Fruit fly (Drosophila melanogaster) whole organism, adult: ENCODE data around the gene hll.

Source experiments
- CG11617 ChIP-seq: fragments of 200-800 bp; sonication (Bioruptor generic); optimal IDR thresholded peaks from 2 replicates; lab custom pipeline; 2017; ENCODE audit warnings: mild to moderate bottlenecking, missing biosample characterization, missing genetic modification reagents, missing genetic modification characterization
- CG12768 ChIP-seq: fragments of 200-800 bp; sonication (Bioruptor generic); optimal IDR thresholded peaks from 2 replicates; lab custom pipeline; 2017; ENCODE audit warnings: missing biosample characterization, missing genetic modification characterization, mild to moderate bottlenecking, moderate library complexity, missing genetic modification reagents
- CG14711 ChIP-seq: fragments of 200-800 bp; sonication (Bioruptor generic); optimal IDR thresholded peaks from 2 replicates; lab custom pipeline; 2018; ENCODE audit warnings: missing biosample characterization, mild to moderate bottlenecking, missing genetic modification characterization, moderate library complexity
- CG1620 ChIP-seq: fragments of 200-800 bp; sonication (Bioruptor generic); optimal IDR thresholded peaks from 2 replicates; lab custom pipeline; 2016; ENCODE audit warnings: missing biosample characterization, missing genetic modification characterization
- CG33017 ChIP-seq: fragments of 200-800 bp; sonication (Bioruptor generic); optimal IDR thresholded peaks from 2 replicates; lab custom pipeline; 2018; ENCODE audit warnings: missing biosample characterization, mild to moderate bottlenecking, missing genetic modification characterization, moderate library complexity
- CG7101 ChIP-seq: fragments of 200-800 bp; sonication (Bioruptor generic); optimal IDR thresholded peaks from 2 replicates; lab custom pipeline; 2018; ENCODE audit warnings: missing biosample characterization, mild to moderate bottlenecking, missing genetic modification characterization, moderate library complexity
- Mnt ChIP-seq: fragments of 200-800 bp; sonication (Bioruptor generic); optimal IDR thresholded peaks from 2 replicates; lab custom pipeline; 2016; ENCODE audit warnings: missing biosample characterization, mild to moderate bottlenecking, missing genetic modification characterization
- cic ChIP-seq: fragments of 200-800 bp; sonication (Bioruptor generic); optimal IDR thresholded peaks from 2 replicates; lab custom pipeline; 2017; ENCODE audit warnings: missing biosample characterization, mild to moderate bottlenecking, missing genetic modification characterization, moderate library complexity
- kay ChIP-seq: fragments of 200-800 bp; sonication (Bioruptor generic); peaks from one replicate; lab custom pipeline; 2016; ENCODE audit warnings: missing biosample characterization, missing genetic modification characterization, borderline replicate concordance
- pad ChIP-seq: fragments of 200-800 bp; sonication (Bioruptor generic); optimal IDR thresholded peaks from 3 replicates; lab custom pipeline; 2017; ENCODE audit warnings: missing biosample characterization, missing genetic modification characterization, mild to moderate bottlenecking, moderate library complexity, missing genetic modification reagents

dm6 chr2L:14026778-14027177 lies at the start of gene hll:
- TF ChIP-seq cic (GFP tag; lab: Kevin White, UChicago) (no peak), kay (no peak), CG1620 (no peak), CG11617 (GFP tag; lab: Kevin White, UChicago) (no peak), CG7101 (tag; lab: Kevin White, UChicago) (no peak), CG12768 (GFP tag; lab: Kevin White, UChicago) (no peak), CG14711 (tag; lab: Kevin White, UChicago) (no peak), CG33017 (tag; lab: Kevin White, UChicago) (no peak), Mnt (GFP tag; lab: Kevin White, UChicago) (no peak), pad (GFP tag; lab: Kevin White, UChicago) (no peak)
